Fruit fly (Drosophila melanogaster) Kc167 (cell line): ENCODE measurements around the gene CG45002.

Source experiments
- Myc ChIP-seq: fragments of >200 bp; optimal IDR thresholded peaks from 2 replicates; lab custom pipeline; 2017; ENCODE audit warnings: missing external identifiers
- Sin3A ChIP-seq: fragments of >200 bp; optimal IDR thresholded peaks from 2 replicates; lab custom pipeline; 2018; ENCODE audit warnings: missing external identifiers
- h ChIP-seq: fragments of >200 bp; optimal IDR thresholded peaks from 3 replicates; lab custom pipeline; 2018; ENCODE audit warnings: missing external identifiers
- insv ChIP-seq: fragments of >200 bp; optimal IDR thresholded peaks from 3 replicates; lab custom pipeline; 2018; ENCODE audit warnings: missing external identifiers
- psq ChIP-seq: fragments of >200 bp; optimal IDR thresholded peaks from 2 replicates; lab custom pipeline; 2017; ENCODE audit warnings: missing external identifiers
- ttk ChIP-seq: sonication (Bioruptor generic); optimal IDR thresholded peaks from 2 replicates; lab custom pipeline; 2017; ENCODE audit warnings: missing external identifiers

DNA sequence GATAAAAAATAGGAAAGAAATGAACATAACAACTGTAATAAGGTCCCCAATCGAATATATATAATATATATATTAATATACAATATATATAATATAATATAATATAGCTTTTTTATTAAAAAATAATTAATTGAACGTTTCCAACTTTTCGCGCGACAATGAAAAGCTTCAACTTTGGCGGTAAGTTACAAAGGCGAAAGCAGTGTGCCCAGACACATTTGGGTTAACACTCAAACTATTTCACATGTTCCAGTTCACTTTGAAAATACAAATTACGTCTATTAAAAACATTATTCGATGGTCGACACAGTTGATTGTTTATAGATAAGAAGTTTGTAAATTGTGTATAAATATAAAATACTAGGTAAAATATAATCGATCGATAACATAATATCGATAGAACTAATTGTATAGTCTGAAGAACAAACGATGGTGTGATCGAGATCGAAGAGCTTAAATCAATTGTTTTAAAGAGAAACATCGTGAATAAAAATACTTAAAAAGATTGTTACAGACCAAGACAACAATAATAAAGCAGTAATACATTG, 39.7 kb upstream of the CG45002 start:
- TF ChIP-seq Sin3A (lab: Kevin White, UChicago), result no peak
- TF ChIP-seq Myc (lab: Kevin White, UChicago), result no peak
- no peak for TF ChIP-seq h (lab: Kevin White, UChicago)
- no peak for TF ChIP-seq ttk (lab: Kevin White, UChicago)
- TF ChIP-seq psq (lab: Kevin White, UChicago), result no peak
- no peak for TF ChIP-seq insv (lab: Kevin White, UChicago)
